Worm (Caenorhabditis elegans): Measurements from ENCODE around the gene C44B11.1.

DNA sequence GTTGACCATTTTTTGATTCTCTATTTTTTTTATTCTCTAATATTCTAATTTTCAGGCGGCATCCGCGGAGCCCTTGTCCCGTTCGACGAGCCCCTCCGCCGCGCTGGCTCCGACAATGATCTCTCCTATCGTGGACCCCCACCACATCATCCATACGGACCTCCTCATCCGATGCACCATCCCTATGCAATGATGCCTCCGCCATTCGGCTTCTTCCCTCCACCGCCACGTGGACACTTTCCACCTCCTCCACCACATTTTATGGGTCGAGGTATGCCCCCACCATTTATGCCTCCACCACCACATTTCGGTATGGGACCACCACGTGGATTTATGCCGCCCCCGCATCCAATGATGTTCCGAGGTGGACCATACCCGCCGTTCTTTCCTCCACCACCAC is 14.2 kb downstream of the C44B11.1 start:
- TF ChIP-seq ama-1 (optimal IDR thresholded peaks at IDR 0.05) = no peak
- TF ChIP-seq F13C5.2 (tag; optimal IDR thresholded peaks at IDR 0.05) = no peak
- no peak for TF ChIP-seq hmg-4 (GFP tag; optimal IDR thresholded peaks at IDR 0.05)
- TF ChIP-seq flt-1 (GFP tag; IDR thresholded peaks at IDR 0.05) = no peak
- no peak for TF ChIP-seq tbx-11 (GFP tag; IDR thresholded peaks at IDR 0.05)

Measured in whole organism, early embryonic.